Worm (Caenorhabditis elegans): ENCODE measurements around the gene crn-4.

DNA sequence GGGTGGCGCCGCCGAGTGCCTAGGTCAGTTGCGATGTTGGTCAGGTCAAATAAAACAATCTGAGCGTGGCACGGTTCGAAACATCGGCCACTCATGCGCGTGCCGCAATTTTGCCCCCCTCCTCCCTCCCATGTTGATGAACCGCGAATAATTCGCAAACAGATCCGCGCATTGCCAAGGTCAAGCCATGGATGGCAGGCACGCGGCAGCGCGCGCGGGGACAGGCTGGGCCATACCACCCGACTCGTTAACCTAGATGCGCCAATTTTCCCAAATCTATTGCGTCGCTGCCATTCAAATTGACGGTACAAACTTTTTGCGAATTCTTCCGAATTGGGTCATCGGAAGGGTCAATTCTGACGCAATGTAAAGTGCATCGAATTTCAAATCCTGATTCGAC is 41.2 kb downstream of the crn-4 start:
- TF ChIP-seq F49E8.2 (tag; optimal IDR thresholded peaks at IDR 0.05; ENCODE audit: borderline replicate concordance) (no peak), unc-62 (GFP tag; optimal IDR thresholded peaks at IDR 0.05 in 1 of 2) (no peak), unc-62 (tag; optimal IDR thresholded peaks at IDR 0.05) (no peak), tag-97 (GFP tag; IDR thresholded peaks at IDR 0.05) (no peak), zag-1 (tag; optimal IDR thresholded peaks at IDR 0.05) (no peak), fos-1 (tag; optimal IDR thresholded peaks at IDR 0.05) (no peak), aly-2 (tag; optimal IDR thresholded peaks at IDR 0.05) (no peak), dpl-1 (GFP tag; optimal IDR thresholded peaks at IDR 0.05) (no peak)
